Fruit fly (Drosophila melanogaster): ENCODE results near the gene CG7548.

DNA sequence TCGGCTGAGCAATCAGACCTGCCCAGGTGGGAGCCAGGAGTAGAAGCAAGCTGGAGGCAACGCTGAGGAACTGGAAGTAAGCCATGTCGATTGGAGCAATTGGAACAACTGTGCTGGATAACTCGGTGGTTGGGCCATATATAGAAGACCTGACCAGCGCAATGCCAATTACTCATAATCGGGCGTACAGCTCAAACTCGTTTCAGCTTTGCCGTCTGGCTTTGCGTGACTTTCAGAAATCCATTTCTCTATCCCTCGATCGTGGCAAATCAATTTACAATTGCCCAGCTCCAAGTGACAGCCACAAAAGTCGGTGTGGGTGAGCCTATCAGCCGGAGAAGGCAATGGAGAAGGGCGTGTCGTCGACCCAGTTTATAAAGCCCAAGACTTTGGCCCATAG lies at the start of gene CG7548:
- TF ChIP-seq CG8478 (optimal IDR thresholded peaks at IDR 0.05) (no peak), CTCF (optimal IDR thresholded peaks at IDR 0.05) (no peak)
